Worm (Caenorhabditis elegans) whole organism, late embryonic: ENCODE data around the gene chil-16.

Experiments used
- F13H6.1 ChIP-seq: sonication (generic microtip); optimal IDR thresholded peaks from 2 replicates; lab custom pipeline; 2016; ENCODE audit warnings: missing genetic modification characterization, missing compliant biosample characterization
- K09A11.1 ChIP-seq: sonication (generic microtip); optimal IDR thresholded peaks from 2 replicates; lab custom pipeline; 2017; ENCODE audit warnings: antibody characterized with exemption, mild to moderate bottlenecking, missing genetic modification characterization, missing compliant biosample characterization; ENCODE audit not compliant: insufficient read depth
- T23F11.4 ChIP-seq: fragments of 200-800 bp; sonication (Bioruptor generic); optimal IDR thresholded peaks from 2 replicates; lab custom pipeline; 2018; ENCODE audit warnings: mild to moderate bottlenecking, missing genetic modification characterization, missing compliant biosample characterization
- ceh-19 ChIP-seq: fragments of 200-800 bp; sonication (Bioruptor generic); optimal IDR thresholded peaks from 2 replicates; lab custom pipeline; 2018; ENCODE audit warnings: mild to moderate bottlenecking, missing genetic modification characterization, missing compliant biosample characterization
- ceh-24 ChIP-seq: sonication (generic microtip); optimal IDR thresholded peaks from 2 replicates; lab custom pipeline; 2016; ENCODE audit warnings: mild to moderate bottlenecking, missing genetic modification characterization, missing compliant biosample characterization
- ceh-45 ChIP-seq: fragments of 200-800 bp; sonication (Bioruptor generic); IDR thresholded peaks from 2 replicates; pipeline ENCODE4 v1.3.6; 2022; ENCODE audit warnings: missing genetic modification reagents, missing genetic modification characterization, missing compliant biosample characterization
- ceh-48 ChIP-seq: sonication (generic microtip); optimal IDR thresholded peaks from 2 replicates; lab custom pipeline; 2016; ENCODE audit warnings: missing genetic modification characterization, inconsistent platforms, missing compliant biosample characterization
- gmeb-2 ChIP-seq: sonication (generic microtip); optimal IDR thresholded peaks from 2 replicates; lab custom pipeline; 2016; ENCODE audit warnings: missing genetic modification characterization, inconsistent platforms, missing compliant biosample characterization
- hlh-30 ChIP-seq: sonication (generic microtip); optimal IDR thresholded peaks from 2 replicates; lab custom pipeline; 2017; ENCODE audit warnings: antibody characterized with exemption, missing genetic modification characterization, missing compliant biosample characterization; ENCODE audit not compliant: insufficient read depth
- lim-6 ChIP-seq: sonication (generic microtip); optimal IDR thresholded peaks from 2 replicates; lab custom pipeline; 2016; ENCODE audit warnings: missing genetic modification characterization, missing compliant biosample characterization
- nfya-1 ChIP-seq: sonication (generic microtip); optimal IDR thresholded peaks from 2 replicates; lab custom pipeline; 2017; ENCODE audit warnings: missing genetic modification characterization, mild to moderate bottlenecking, missing compliant biosample characterization, antibody characterized with exemption, moderate library complexity
- odd-2 ChIP-seq: sonication (generic microtip); optimal IDR thresholded peaks from 2 replicates; lab custom pipeline; 2017; ENCODE audit warnings: antibody characterized with exemption, mild to moderate bottlenecking, missing genetic modification characterization, missing compliant biosample characterization
- pag-3 ChIP-seq: sonication (generic microtip); optimal IDR thresholded peaks from 2 replicates; lab custom pipeline; 2016; ENCODE audit warnings: missing compliant biosample characterization, missing genetic modification characterization, borderline replicate concordance
- pax-1 ChIP-seq: fragments of 150-350 bp; optimal IDR thresholded peaks from 2 replicates; lab custom pipeline; 2014; ENCODE audit warnings: missing biosample characterization, missing genetic modification characterization
- syd-9 ChIP-seq: sonication (generic microtip); optimal IDR thresholded peaks from 2 replicates; lab custom pipeline; 2016; ENCODE audit warnings: mild to moderate bottlenecking, missing genetic modification characterization, moderate library complexity, missing compliant biosample characterization
- unc-55 ChIP-seq: sonication (generic microtip); optimal IDR thresholded peaks from 2 replicates; lab custom pipeline; 2017; ENCODE audit warnings: missing biosample characterization, missing genetic modification reagents, missing genetic modification characterization
- unc-86 ChIP-seq: sonication (generic microtip); optimal IDR thresholded peaks from 2 replicates; lab custom pipeline; 2016; ENCODE audit warnings: missing genetic modification characterization, missing compliant biosample characterization

The chil-16 gene

DNA sequence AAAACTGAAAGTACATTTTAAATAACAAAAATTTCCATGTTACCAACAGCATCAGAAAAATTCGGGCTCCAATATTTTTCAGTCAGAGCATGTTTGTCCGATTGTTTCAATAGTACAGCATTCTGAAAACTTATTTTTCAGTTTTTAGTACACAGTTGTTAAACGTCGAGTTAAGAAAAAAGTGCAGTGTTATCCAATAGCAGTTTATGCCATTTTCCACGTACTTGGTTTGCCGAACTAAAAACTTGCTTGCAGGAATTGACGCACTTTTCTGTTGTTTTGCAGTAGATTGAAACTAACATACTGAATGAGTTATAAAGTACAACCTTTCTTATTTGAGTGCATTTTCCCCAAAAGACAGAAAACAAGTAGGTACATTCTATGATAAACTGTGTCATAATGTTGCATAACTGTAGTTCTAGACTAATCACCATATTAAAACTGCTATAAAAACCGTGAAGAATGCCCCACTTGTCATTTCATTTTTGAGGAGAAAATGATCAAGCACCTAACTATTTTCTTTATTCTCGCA lies 43.3 kb downstream of the chil-16 start, which contains the start of the genes Y51B9A.14 and Y51B9A.8 (continued):
- no peak for TF ChIP-seq unc-86 (tag; lab: Kevin White, UChicago)
- TF ChIP-seq, all 69 proteins: peak for 0

- TF ChIP-seq gmeb-2 (tag; lab: Kevin White, UChicago) (no peak), hlh-30 (tag; lab: Kevin White, UChicago) (no peak), nfya-1 (tag; lab: Kevin White, UChicago) (no peak), T23F11.4 (GFP tag; lab: Kevin White, UChicago) (no peak), ceh-19 (GFP tag; lab: Kevin White, UChicago) (no peak), syd-9 (tag; lab: Kevin White, UChicago) (no peak), ceh-45 (no peak), F13H6.1 (tag; lab: Kevin White, UChicago) (no peak), ceh-24 (tag; lab: Kevin White, UChicago) (no peak), unc-55 (GFP tag; lab: Kevin White, UChicago) (no peak), ceh-48 (tag; lab: Kevin White, UChicago) (no peak), pag-3 (tag; lab: Kevin White, UChicago) (no peak), lim-6 (tag; lab: Kevin White, UChicago) (no peak), K09A11.1 (tag; lab: Kevin White, UChicago) (no peak)
Observed at ce11 chrII:9397496-9397895, 44.2 kb downstream of the chil-16 start, which contains the start of gene Y51B9A.9. Y51B9A.9 (minus strand) TSS chrII:9397596.

DNA sequence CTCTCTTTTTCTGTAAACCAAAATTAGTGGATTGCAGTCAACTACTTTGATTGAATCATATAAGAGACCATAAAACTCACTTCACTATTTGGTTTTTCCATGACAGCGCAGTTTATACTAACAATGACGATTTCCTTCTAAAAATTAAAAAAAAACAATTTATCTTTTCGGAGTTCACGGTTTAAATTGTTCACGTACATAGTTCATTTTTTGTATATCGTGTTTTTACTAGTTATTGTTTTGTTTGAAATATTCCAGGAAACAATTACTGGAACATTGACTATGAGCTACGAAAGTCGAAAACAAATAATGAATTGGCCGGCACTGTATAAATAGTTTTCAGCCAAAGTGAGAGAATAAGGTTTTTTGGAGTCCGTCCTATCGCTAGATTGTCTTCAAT lies 49.0 kb downstream of the chil-16 start, which contains the start of gene lido-17:
Gene lido-17 (minus strand): TSS at position 101 of the 400 bp plus-strand sequence.
- TF ChIP-seq odd-2: no peak
- TF ChIP-seq pax-1 (tag; lab: Kevin White, UChicago): no peak
